Fruit fly (Drosophila melanogaster) whole organism, embryonic: ENCODE data around the gene trbl.

Experiments
- Abd-B ChIP-seq: fragments of 200-800 bp; sonication (Bioruptor generic); optimal IDR thresholded peaks from 2 replicates; lab custom pipeline; 2018; ENCODE audit warnings: missing biosample characterization, mild to moderate bottlenecking, missing genetic modification characterization, moderate library complexity
- Adf1 ChIP-seq: fragments of 200-800 bp; sonication (Bioruptor generic); IDR thresholded peaks from 2 replicates; pipeline ENCODE4 v1.3.6; 2022; ENCODE audit warnings: missing biosample characterization, missing genetic modification characterization
- Antp ChIP-seq: fragments of 200-800 bp; sonication (Bioruptor generic); optimal IDR thresholded peaks from 3 replicates; lab custom pipeline; 2016; ENCODE audit warnings: missing biosample characterization, missing genetic modification characterization
- Asciz ChIP-seq: fragments of 200-800 bp; sonication (Bioruptor generic); optimal IDR thresholded peaks from 2 replicates; lab custom pipeline; 2017; ENCODE audit warnings: missing biosample characterization, mild to moderate bottlenecking, missing genetic modification characterization, missing genetic modification reagents
- Atf6 ChIP-seq: fragments of 200-800 bp; sonication (Bioruptor generic); IDR thresholded peaks from 2 replicates; pipeline ENCODE4 v1.3.6; 2022; ENCODE audit warnings: missing biosample characterization, missing genetic modification characterization
- CG10366 ChIP-seq: fragments of 200-800 bp; sonication (Bioruptor generic); IDR thresholded peaks from 2 replicates; pipeline ENCODE4 v1.3.6; 2022; ENCODE audit warnings: missing biosample characterization, missing genetic modification characterization
- CG10462 ChIP-seq: fragments of 200-800 bp; sonication (Bioruptor generic); optimal IDR thresholded peaks from 2 replicates; lab custom pipeline; 2016; ENCODE audit warnings: missing biosample characterization, missing genetic modification characterization
- CG12219 ChIP-seq: fragments of 200-800 bp; sonication (Bioruptor generic); optimal IDR thresholded peaks from 3 replicates; lab custom pipeline; 2018; ENCODE audit warnings: missing biosample characterization, mild to moderate bottlenecking, missing genetic modification characterization
- CG14050 ChIP-seq: fragments of 200-800 bp; sonication (Bioruptor generic); IDR thresholded peaks from 3 replicates; pipeline ENCODE4 v1.3.6; 2022; ENCODE audit warnings: missing biosample characterization, missing genetic modification characterization
- CG14441 ChIP-seq: fragments of 200-800 bp; sonication (Bioruptor generic); IDR thresholded peaks from 2 replicates; pipeline ENCODE4 v1.3.6; 2022; ENCODE audit warnings: missing biosample characterization, missing genetic modification characterization
- CG15269 ChIP-seq: fragments of 200-800 bp; sonication (Bioruptor generic); optimal IDR thresholded peaks from 2 replicates; lab custom pipeline; 2018; ENCODE audit warnings: missing biosample characterization, mild to moderate bottlenecking, missing genetic modification characterization, moderate library complexity
- CG17359 ChIP-seq: fragments of 200-800 bp; sonication (Bioruptor generic); optimal IDR thresholded peaks from 3 replicates; lab custom pipeline; 2018; ENCODE audit warnings: missing biosample characterization, mild to moderate bottlenecking, missing genetic modification characterization, moderate library complexity
- CG18619 ChIP-seq: fragments of 200-800 bp; sonication (Bioruptor generic); optimal IDR thresholded peaks from 3 replicates; lab custom pipeline; 2017; ENCODE audit warnings: missing biosample characterization, mild to moderate bottlenecking, missing genetic modification characterization
- CG2678 ChIP-seq: fragments of 200-800 bp; sonication (Bioruptor generic); optimal IDR thresholded peaks from 3 replicates; lab custom pipeline; 2019; ENCODE audit warnings: missing biosample characterization, mild to moderate bottlenecking, missing genetic modification characterization, moderate library complexity
- CG4820 ChIP-seq: fragments of 200-800 bp; sonication (Bioruptor generic); optimal IDR thresholded peaks from 3 replicates; lab custom pipeline; 2016; ENCODE audit warnings: missing biosample characterization, missing genetic modification characterization
- CG6654 ChIP-seq: fragments of 200-800 bp; sonication (Bioruptor generic); optimal IDR thresholded peaks from 2 replicates; lab custom pipeline; 2017; ENCODE audit warnings: missing biosample characterization, mild to moderate bottlenecking, missing genetic modification characterization
- CG6854 ChIP-seq: fragments of 200-800 bp; sonication (Bioruptor generic); optimal IDR thresholded peaks from 3 replicates; lab custom pipeline; 2017; ENCODE audit warnings: missing biosample characterization, mild to moderate bottlenecking, missing genetic modification characterization
- CG7271 ChIP-seq: fragments of 200-800 bp; sonication (Bioruptor generic); optimal IDR thresholded peaks from 2 replicates; lab custom pipeline; 2018; ENCODE audit warnings: missing biosample characterization, mild to moderate bottlenecking, missing genetic modification characterization, moderate library complexity
- CG7357 ChIP-seq: fragments of 200-800 bp; sonication (Bioruptor generic); IDR thresholded peaks from 3 replicates; pipeline ENCODE4 v1.3.6; 2022; ENCODE audit warnings: missing biosample characterization, missing genetic modification characterization
- CG7963 ChIP-seq: fragments of 200-800 bp; sonication (Bioruptor generic); IDR thresholded peaks from 3 replicates; pipeline ENCODE4 v1.3.6; 2022; ENCODE audit warnings: missing biosample characterization, missing genetic modification characterization; ENCODE audit not compliant: partially characterized antibody
- CG8089 ChIP-seq: fragments of 200-800 bp; sonication (Bioruptor generic); optimal IDR thresholded peaks from 3 replicates; lab custom pipeline; 2016; ENCODE audit warnings: missing biosample characterization, missing genetic modification characterization
- CG8944 ChIP-seq: fragments of 200-800 bp; sonication (Bioruptor generic); optimal IDR thresholded peaks from 3 replicates; lab custom pipeline; 2016; ENCODE audit warnings: missing biosample characterization, missing genetic modification characterization
- CG9797 ChIP-seq: fragments of 200-800 bp; sonication (Bioruptor generic); optimal IDR thresholded peaks from 3 replicates; lab custom pipeline; 2018; ENCODE audit warnings: missing biosample characterization, mild to moderate bottlenecking, missing genetic modification characterization
- Chrac-16 ChIP-seq: fragments of 200-800 bp; sonication (Bioruptor generic); optimal IDR thresholded peaks from 3 replicates; lab custom pipeline; 2016; ENCODE audit warnings: missing biosample characterization, missing genetic modification characterization
- CrebB ChIP-seq: fragments of 200-800 bp; sonication (Bioruptor generic); optimal IDR thresholded peaks from 3 replicates; lab custom pipeline; 2018; ENCODE audit warnings: missing biosample characterization, mild to moderate bottlenecking, missing genetic modification characterization
- Fer3 ChIP-seq: fragments of 200-800 bp; sonication (Bioruptor generic); optimal IDR thresholded peaks from 2 replicates; lab custom pipeline; 2018; ENCODE audit warnings: missing biosample characterization, mild to moderate bottlenecking, missing genetic modification characterization, moderate library complexity
- HLH3B ChIP-seq: fragments of 200-800 bp; sonication (Bioruptor generic); IDR thresholded peaks from 2 replicates; pipeline ENCODE4 v1.3.6; 2022; ENCODE audit warnings: missing biosample characterization, missing genetic modification characterization
- Hr39 ChIP-seq: fragments of >200 bp; optimal IDR thresholded peaks from 2 replicates; lab custom pipeline; 2017
- Lhr ChIP-seq: fragments of 200-800 bp; sonication (Bioruptor generic); optimal IDR thresholded peaks from 3 replicates; lab custom pipeline; 2017; ENCODE audit warnings: mild to moderate bottlenecking, missing biosample characterization, missing genetic modification reagents, missing genetic modification characterization
- Max ChIP-seq: fragments of 200-800 bp; sonication (Bioruptor generic); optimal IDR thresholded peaks from 2 replicates; lab custom pipeline; 2016; ENCODE audit warnings: missing biosample characterization, mild to moderate bottlenecking, missing genetic modification characterization
- NK7.1 ChIP-seq: fragments of 200-800 bp; sonication (Bioruptor generic); optimal IDR thresholded peaks from 3 replicates; lab custom pipeline; 2016; ENCODE audit warnings: missing biosample characterization, missing genetic modification characterization
- Oaz ChIP-seq: fragments of 200-800 bp; sonication (Bioruptor generic); IDR thresholded peaks from 2 replicates; pipeline ENCODE4 v1.3.6; 2022; ENCODE audit warnings: missing biosample characterization, missing genetic modification characterization
- PHDP ChIP-seq: fragments of 200-800 bp; sonication (Bioruptor generic); optimal IDR thresholded peaks from 3 replicates; lab custom pipeline; 2018; ENCODE audit warnings: missing biosample characterization, mild to moderate bottlenecking, missing genetic modification characterization, moderate library complexity
- Scr ChIP-seq: fragments of 200-800 bp; sonication (Bioruptor generic); IDR thresholded peaks from 2 replicates; pipeline ENCODE4 v1.3.6; 2022; ENCODE audit warnings: missing biosample characterization, missing genetic modification characterization; ENCODE audit not compliant: partially characterized antibody
- Sin3A ChIP-seq: fragments of >200 bp; optimal IDR thresholded peaks from 2 replicates; lab custom pipeline; 2018
- ac ChIP-seq: fragments of 200-800 bp; sonication (Bioruptor generic); optimal IDR thresholded peaks from 3 replicates; lab custom pipeline; 2017; ENCODE audit warnings: missing biosample characterization, mild to moderate bottlenecking, missing genetic modification characterization
- bigmax ChIP-seq: fragments of 200-800 bp; sonication (Bioruptor generic); optimal IDR thresholded peaks from 2 replicates; lab custom pipeline; 2018; ENCODE audit warnings: missing biosample characterization, mild to moderate bottlenecking, missing genetic modification characterization
- cad ChIP-seq: fragments of >200 bp; optimal IDR thresholded peaks from 2 replicates; lab custom pipeline; 2017; ENCODE audit warnings: missing biosample characterization, missing genetic modification characterization
- disco-r ChIP-seq: fragments of 200-800 bp; sonication (Bioruptor generic); optimal IDR thresholded peaks from 2 replicates; lab custom pipeline; 2016; ENCODE audit warnings: missing biosample characterization, missing genetic modification characterization
- dmrt11E ChIP-seq: fragments of 200-800 bp; sonication (Bioruptor generic); optimal IDR thresholded peaks from 3 replicates; lab custom pipeline; 2018; ENCODE audit warnings: missing biosample characterization, mild to moderate bottlenecking, missing genetic modification characterization, moderate library complexity
- exex ChIP-seq: fragments of 200-800 bp; sonication (Bioruptor generic); optimal IDR thresholded peaks from 4 replicates; lab custom pipeline; 2018; ENCODE audit warnings: missing biosample characterization, mild to moderate bottlenecking, missing genetic modification characterization, moderate library complexity
- gsb-n ChIP-seq: fragments of 200-800 bp; sonication (Bioruptor generic); optimal IDR thresholded peaks from 3 replicates; lab custom pipeline; 2018; ENCODE audit warnings: missing biosample characterization, mild to moderate bottlenecking, missing genetic modification characterization
- gt ChIP-seq: fragments of 200-800 bp; sonication (Bioruptor generic); IDR thresholded peaks from 2 replicates; pipeline ENCODE4 v1.3.6; 2022; ENCODE audit warnings: missing biosample characterization, missing genetic modification characterization
- ind ChIP-seq: fragments of 200-800 bp; sonication (Bioruptor generic); optimal IDR thresholded peaks from 3 replicates; lab custom pipeline; 2016; ENCODE audit warnings: missing biosample characterization, missing genetic modification characterization
- knrl ChIP-seq: fragments of 200-800 bp; sonication (Bioruptor generic); IDR thresholded peaks from 3 replicates; pipeline ENCODE4 v1.3.6; 2022; ENCODE audit warnings: missing biosample characterization, missing genetic modification characterization; ENCODE audit not compliant: partially characterized antibody
- lmd ChIP-seq: fragments of 200-800 bp; sonication (Bioruptor generic); IDR thresholded peaks from 2 replicates; pipeline ENCODE4 v1.3.6; 2022; ENCODE audit warnings: missing biosample characterization, missing genetic modification characterization
- luna ChIP-seq: fragments of 200-800 bp; sonication (Bioruptor generic); optimal IDR thresholded peaks from 2 replicates; lab custom pipeline; 2016; ENCODE audit warnings: missing biosample characterization, missing genetic modification characterization
- sqz ChIP-seq: fragments of 200-800 bp; sonication (Bioruptor generic); optimal IDR thresholded peaks from 3 replicates; lab custom pipeline; 2018; ENCODE audit warnings: missing biosample characterization, mild to moderate bottlenecking, missing genetic modification characterization
- trh ChIP-seq: fragments of 200-800 bp; sonication (Bioruptor generic); optimal IDR thresholded peaks from 2 replicates; lab custom pipeline; 2016; ENCODE audit warnings: missing biosample characterization, missing genetic modification characterization

trbl gene

DNA sequence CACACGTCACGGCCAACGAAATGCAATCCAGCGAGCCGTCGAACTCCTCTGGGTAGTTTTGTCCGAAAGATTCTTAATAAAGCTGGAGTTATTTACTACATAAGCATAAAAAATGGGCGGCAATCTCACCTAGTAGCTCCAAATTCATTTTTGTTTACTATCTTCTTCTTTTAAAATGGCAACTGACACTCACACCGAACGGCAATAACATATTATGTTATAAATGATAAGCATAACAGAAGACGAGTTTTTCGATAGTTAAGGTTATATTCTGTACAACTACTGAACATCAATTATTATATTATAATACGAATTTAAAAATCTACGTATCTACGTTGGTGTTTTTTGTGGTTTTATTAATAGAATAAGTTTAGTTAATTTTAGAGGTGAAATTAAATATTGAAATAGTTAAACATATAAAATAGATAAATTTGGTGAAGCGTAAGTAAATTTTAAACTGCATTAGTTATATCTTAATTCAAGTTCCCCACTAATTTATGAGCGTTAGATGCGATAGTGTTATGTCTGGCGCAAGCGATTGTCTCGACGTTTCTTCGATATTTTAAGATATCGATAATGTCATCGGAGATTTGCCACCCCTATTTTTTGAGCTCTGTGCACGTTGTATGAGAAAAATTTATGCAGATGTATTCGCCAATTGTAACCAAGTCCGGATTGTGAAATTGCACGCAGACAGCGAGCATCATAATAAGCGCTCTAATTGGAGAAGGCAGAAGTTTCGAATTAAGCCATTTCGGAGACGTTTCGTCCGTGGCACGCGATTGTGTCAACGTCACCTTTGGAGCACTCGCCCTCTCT, 53.4 kb downstream of the trbl start, which contains the start of the genes Rbbp5 and eRF1 (continued):
- TF ChIP-seq NK7.1 (GFP tag; lab: Kevin White, UChicago) (no peak), CG8944 (peak; percentile 41), CG7271 (tag; lab: Kevin White, UChicago) (no peak), disco-r (no peak), CG15269 (tag; lab: Kevin White, UChicago) (peak; percentile 81), cad (GFP tag; lab: Kevin White, UChicago) (no peak), exex (tag; lab: Kevin White, UChicago) (peak; percentile 28), lmd (GFP tag; lab: Robert Waterston, UW) (peak; percentile 73; the same call in 1 of the 2 replicates), CG10366 (GFP tag; lab: Robert Waterston, UW) (no peak; the same call in 1 of the 2 replicates), Max (GFP tag; lab: Kevin White, UChicago) (peak; percentile 86), CG14050 (GFP tag; lab: Robert Waterston, UW) (peak; percentile 54; the same call in 2 of the 3 replicates), gsb-n (no peak), Adf1 (no peak), Oaz (GFP tag; lab: Robert Waterston, UW) (peak; percentile 69), Sin3A (lab: Kevin White, UChicago) (no peak), CG6854 (GFP tag; lab: Kevin White, UChicago) (no peak), CG14441 (peak; percentile 75), Hr39 (lab: Kevin White, UChicago) (no peak), trh (GFP tag; lab: Kevin White, UChicago) (peak; percentile 36), CG2678 (peak; percentile 80), CG10462 (GFP tag; lab: Kevin White, UChicago) (no peak), knrl (GFP tag; lab: Robert Waterston, UW) (peak; percentile 93), bigmax (GFP tag; lab: Kevin White, UChicago) (peak; percentile 78), PHDP (peak; percentile 73), Asciz (no peak), Lhr (GFP tag; lab: Kevin White, UChicago) (peak; percentile 56), dmrt11E (peak; percentile 71), Abd-B (GFP tag; lab: Kevin White, UChicago) (peak; percentile 72), Atf6 (peak; percentile 65), sqz (GFP tag; lab: Kevin White, UChicago) (no peak), Fer3 (tag; lab: Kevin White, UChicago) (peak; percentile 72), Chrac-16 (GFP tag; lab: Kevin White, UChicago) (peak; percentile 82), CG8089 (GFP tag; lab: Kevin White, UChicago) (peak; percentile 44), CG18619 (peak; percentile 40), gt (peak; percentile 19; the same call in 1 of the 2 replicates), CG6654 (no peak), ac (GFP tag; lab: Kevin White, UChicago) (no peak), CG9797 (GFP tag; lab: Kevin White, UChicago) (peak; percentile 14), Scr (peak; percentile 94), ind (GFP tag; lab: Kevin White, UChicago) (peak; percentile 82), CrebB (tag; lab: Kevin White, UChicago) (no peak), CG4820 (GFP tag; lab: Kevin White, UChicago) (peak; percentile 73), CG17359 (tag; lab: Kevin White, UChicago) (peak; percentile 69), CG12219 (no peak), HLH3B (GFP tag; lab: Robert Waterston, UW) (peak; percentile 65; the same call in 1 of the 2 replicates), CG7357 (GFP tag; lab: Robert Waterston, UW) (peak; percentile 49; the same call in 2 of the 3 replicates), CG7963 (GFP tag; lab: Robert Waterston, UW) (peak; percentile 84), luna (GFP tag; lab: Kevin White, UChicago) (peak; percentile 5), Antp (GFP tag; lab: Kevin White, UChicago) (peak; percentile 53)
